Worm (Caenorhabditis elegans) whole organism, L4 larva: ENCODE results near the gene T05A8.1.

Source experiments
- F26F4.8 ChIP-seq: fragments of 200-800 bp; sonication (Bioruptor generic); conservative IDR thresholded peaks from 2 replicates; pipeline ENCODE4 v1.3.6; 2022; ENCODE audit warnings: missing genetic modification characterization, missing compliant biosample characterization
- F44E2.7 ChIP-seq: fragments of 200-800 bp; sonication (Bioruptor generic); IDR thresholded peaks from 2 replicates; pipeline ENCODE4 v2.1.2; 2022; ENCODE audit warnings: missing genetic modification characterization, missing compliant biosample characterization
- R02D3.7 ChIP-seq: fragments of 150-350 bp; sonication (generic microtip); optimal IDR thresholded peaks from 3 replicates; lab custom pipeline; 2014; ENCODE audit warnings: missing biosample characterization, missing genetic modification characterization
- T20F7.1 ChIP-seq: fragments of 200-800 bp; sonication (Bioruptor generic); optimal IDR thresholded peaks from 2 replicates; lab custom pipeline; 2018; ENCODE audit warnings: mild to moderate bottlenecking, missing genetic modification characterization, missing compliant biosample characterization
- Y105C5A.15 ChIP-seq: fragments of 200-800 bp; sonication (Bioruptor generic); IDR thresholded peaks from 2 replicates; pipeline ENCODE4 v1.3.6; 2022; ENCODE audit warnings: missing genetic modification characterization, missing compliant biosample characterization
- aha-1 ChIP-seq: fragments of 150-350 bp; peaks from one replicate; lab custom pipeline; 2014; ENCODE audit warnings: missing biosample characterization, missing genetic modification characterization
- ctbp-1 ChIP-seq: fragments of 200-800 bp; sonication (Bioruptor generic); IDR thresholded peaks from 2 replicates; pipeline ENCODE4 v1.3.6; 2022; ENCODE audit warnings: missing genetic modification reagents, missing genetic modification characterization, missing compliant biosample characterization
- daf-16 ChIP-seq, 3 experiments: sonication (generic microtip); optimal IDR thresholded peaks; 2 replicates each; lab custom pipeline; 2016 to 2017; ENCODE audit warnings: missing genetic modification characterization in 3 of 3, missing genetic modification reagents in 3 of 3, mild to moderate bottlenecking in 2 of 3, missing compliant biosample characterization in 2 of 3, missing biosample characterization in 1 of 3, moderate library complexity in 1 of 3
- daf-19 ChIP-seq: fragments of 200-800 bp; sonication (Bioruptor generic); conservative IDR thresholded peaks from 2 replicates; pipeline ENCODE4 v1.3.6; 2022; ENCODE audit warnings: missing genetic modification characterization, missing compliant biosample characterization
- dmd-6 ChIP-seq: fragments of 200-800 bp; sonication (Bioruptor generic); IDR thresholded peaks from 2 replicates; pipeline ENCODE4 v1.3.6; 2022; ENCODE audit warnings: missing genetic modification reagents, missing genetic modification characterization, missing compliant biosample characterization
- dmd-8 ChIP-seq: fragments of 200-800 bp; sonication (Bioruptor generic); IDR thresholded peaks from 2 replicates; pipeline ENCODE4 v1.3.6; 2022; ENCODE audit warnings: missing genetic modification characterization, missing compliant biosample characterization
- dmd-9 ChIP-seq: fragments of 200-800 bp; sonication (Bioruptor generic); IDR thresholded peaks from 2 replicates; pipeline ENCODE4 v1.3.6; 2022; ENCODE audit warnings: missing genetic modification reagents, missing genetic modification characterization, missing compliant biosample characterization
- duxl-1 ChIP-seq: sonication (generic microtip); optimal IDR thresholded peaks from 2 replicates; lab custom pipeline; 2016; ENCODE audit warnings: mild to moderate bottlenecking, missing genetic modification characterization, moderate library complexity, missing compliant biosample characterization; ENCODE audit not compliant: poor library complexity
- egl-43 ChIP-seq: fragments of 200-800 bp; sonication (Bioruptor generic); IDR thresholded peaks from 2 replicates; pipeline ENCODE4 v1.3.6; 2022; ENCODE audit warnings: missing genetic modification reagents, missing genetic modification characterization, missing compliant biosample characterization
- fos-1 ChIP-seq: fragments of 150-350 bp; optimal IDR thresholded peaks from 2 replicates; lab custom pipeline; 2014; ENCODE audit warnings: missing biosample characterization, missing genetic modification characterization
- hif-1 ChIP-seq, 2 experiments: sonication (generic microtip); optimal IDR thresholded peaks; 2 replicates each; lab custom pipeline; 2016 to 2017; ENCODE audit warnings: missing compliant biosample characterization in 2 of 2, missing genetic modification characterization in 2 of 2, missing genetic modification reagents in 2 of 2, missing genotype in 2 of 2, mild to moderate bottlenecking in 1 of 2
- hlh-11 ChIP-seq: fragments of 200-800 bp; sonication (Bioruptor generic); optimal IDR thresholded peaks from 2 replicates; lab custom pipeline; 2018; ENCODE audit warnings: mild to moderate bottlenecking, missing genetic modification characterization, missing compliant biosample characterization
- hlh-30 ChIP-seq: sonication (generic microtip); optimal IDR thresholded peaks from 2 replicates; lab custom pipeline; 2017; ENCODE audit warnings: antibody characterized with exemption, mild to moderate bottlenecking, missing genetic modification characterization, missing compliant biosample characterization; ENCODE audit not compliant: insufficient read depth
- hmg-1.1 ChIP-seq: fragments of 200-800 bp; sonication (Bioruptor generic); IDR thresholded peaks from 2 replicates; pipeline ENCODE4 v1.3.6; 2022; ENCODE audit warnings: missing genetic modification reagents, missing genetic modification characterization, missing compliant biosample characterization
- lin-29 ChIP-seq: fragments of 200-800 bp; sonication (Bioruptor generic); IDR thresholded peaks from 2 replicates; pipeline ENCODE4 v1.3.6; 2022; ENCODE audit warnings: missing genetic modification reagents, missing genetic modification characterization, missing compliant biosample characterization
- lin-38 ChIP-seq: fragments of 200-800 bp; sonication (Bioruptor generic); IDR thresholded peaks from 2 replicates; pipeline ENCODE4 v1.3.6; 2022; ENCODE audit warnings: missing genetic modification reagents, missing genetic modification characterization, missing compliant biosample characterization
- lir-3 ChIP-seq: sonication (generic microtip); optimal IDR thresholded peaks from 2 replicates; lab custom pipeline; 2016; ENCODE audit warnings: mild to moderate bottlenecking, missing genetic modification characterization, missing compliant biosample characterization
- lsy-2 ChIP-seq, 2 experiments: fragments of 150-350 bp in 1 of 2; sonication (generic microtip) in 1 of 2; optimal IDR thresholded peaks; 2 replicates each; lab custom pipeline; 2014 to 2017; ENCODE audit warnings: missing biosample characterization in 2 of 2, missing genetic modification characterization in 2 of 2
- madf-5 ChIP-seq, 2 experiments: fragments of 200-800 bp; sonication (Bioruptor generic); IDR thresholded peaks; 2 replicates each; pipeline ENCODE4 v1.3.6; 2022; ENCODE audit warnings: missing compliant biosample characterization in 2 of 2, missing genetic modification characterization in 2 of 2
- mdl-1 ChIP-seq, 2 experiments: fragments of 150-350 bp in 1 of 2; sonication (generic microtip) in 1 of 2; optimal IDR thresholded peaks; 2 replicates each; lab custom pipeline; 2014 to 2017; ENCODE audit warnings: missing biosample characterization in 2 of 2, missing genetic modification characterization in 2 of 2
- mep-1 ChIP-seq: fragments of 150-350 bp; sonication (generic microtip); optimal IDR thresholded peaks from 3 replicates; lab custom pipeline; 2014; ENCODE audit warnings: missing biosample characterization, missing genetic modification characterization
- mes-2 ChIP-seq: sonication (generic microtip); optimal IDR thresholded peaks from 2 replicates; lab custom pipeline; 2016; ENCODE audit warnings: missing genotype, mild to moderate bottlenecking, missing genetic modification characterization, missing compliant biosample characterization; ENCODE audit not compliant: poor library complexity, severe bottlenecking
- nhr-25 ChIP-seq: sonication (generic microtip); optimal IDR thresholded peaks from 2 replicates; lab custom pipeline; 2017; ENCODE audit warnings: missing genetic modification characterization, mild to moderate bottlenecking, missing compliant biosample characterization, antibody characterized with exemption, moderate library complexity, borderline replicate concordance; ENCODE audit not compliant: insufficient read depth
- nhr-28 ChIP-seq: fragments of 150-350 bp; optimal IDR thresholded peaks from 2 replicates; lab custom pipeline; 2014; ENCODE audit warnings: missing biosample characterization, missing genetic modification characterization
- nhr-42 ChIP-seq: fragments of 200-800 bp; sonication (Bioruptor generic); IDR thresholded peaks from 2 replicates; pipeline ENCODE4 v1.3.6; 2022; ENCODE audit warnings: missing genetic modification characterization, missing compliant biosample characterization
- nhr-6 ChIP-seq: fragments of 150-350 bp; optimal IDR thresholded peaks from 2 replicates; lab custom pipeline; 2014; ENCODE audit warnings: missing biosample characterization, missing genetic modification characterization
- pha-4 ChIP-seq, 2 experiments: fragments of 150-350 bp in 1 of 2; fragments of 200-800 bp in 1 of 2; sonication (Bioruptor generic) in 1 of 2; IDR thresholded peaks in 1 of 2; optimal IDR thresholded peaks in 1 of 2; 2 replicates each; pipeline versions ENCODE4 v1.3.6 to Lab custom; 2014 to 2022; ENCODE audit warnings: missing genetic modification characterization in 2 of 2, missing genetic modification reagents in 2 of 2, missing biosample characterization in 1 of 2, missing compliant biosample characterization in 1 of 2
- pqm-1 ChIP-seq: sonication (generic microtip); optimal IDR thresholded peaks from 2 replicates; lab custom pipeline; 2017; ENCODE audit warnings: missing biosample characterization, missing genetic modification characterization
- rbr-2 ChIP-seq: sonication (generic microtip); optimal IDR thresholded peaks from 2 replicates; lab custom pipeline; 2016; ENCODE audit warnings: missing genotype, missing genetic modification characterization, missing compliant biosample characterization
- snpc-1.2 ChIP-seq: fragments of 200-800 bp; sonication (Bioruptor generic); IDR thresholded peaks from 2 replicates; pipeline ENCODE4 v1.3.6; 2022; ENCODE audit warnings: missing genetic modification reagents, missing genetic modification characterization, missing compliant biosample characterization
- spr-1 ChIP-seq: sonication (generic microtip); optimal IDR thresholded peaks from 2 replicates; lab custom pipeline; 2016; ENCODE audit warnings: mild to moderate bottlenecking, missing genetic modification characterization, missing compliant biosample characterization
- unc-130 ChIP-seq: sonication (generic microtip); optimal IDR thresholded peaks from 2 replicates; lab custom pipeline; 2016; ENCODE audit warnings: missing genetic modification reagents, missing genetic modification characterization, missing compliant biosample characterization
- unc-39 ChIP-seq: sonication (generic microtip); optimal IDR thresholded peaks from 2 replicates; lab custom pipeline; 2017; ENCODE audit warnings: missing biosample characterization, missing genetic modification characterization
- unc-62 ChIP-seq, 3 experiments: fragments of 150-350 bp in 1 of 3; sonication (generic microtip); optimal IDR thresholded peaks in 2 of 3; peaks in 1 of 3; 1 replicate in 1 of 3; 2 replicates in 2 of 3; lab custom pipeline; 2014 to 2017; ENCODE audit warnings: missing biosample characterization in 3 of 3, missing genetic modification characterization in 3 of 3, missing genetic modification reagents in 3 of 3, missing genotype in 1 of 3
- zag-1 ChIP-seq: fragments of 150-350 bp; optimal IDR thresholded peaks from 2 replicates; lab custom pipeline; 2014; ENCODE audit warnings: missing biosample characterization, missing genetic modification characterization
- ztf-7 ChIP-seq: fragments of 150-350 bp; optimal IDR thresholded peaks from 2 replicates; lab custom pipeline; 2014; ENCODE audit warnings: missing biosample characterization, missing genetic modification characterization

Gene T05A8.1

DNA sequence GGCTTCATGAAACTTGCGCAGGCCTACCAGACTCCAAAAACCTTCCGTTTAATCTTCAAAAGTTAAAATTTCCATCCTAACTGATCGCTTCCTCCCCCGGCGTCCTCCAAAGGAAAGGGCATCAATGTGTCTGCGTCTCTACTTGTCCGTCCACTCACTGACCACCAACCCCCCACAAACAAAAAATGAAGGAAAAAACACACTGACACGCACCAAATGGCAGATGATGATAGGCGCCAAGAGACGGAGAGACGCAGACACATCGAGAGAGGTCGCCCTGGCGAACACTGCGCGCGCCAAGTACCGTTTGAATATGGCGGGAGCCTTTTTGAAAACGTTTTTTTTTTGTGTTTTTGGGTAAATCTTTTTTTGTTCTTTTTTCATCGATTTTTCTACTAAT, 24.9 kb upstream of the T05A8.1 start:
- no peak for TF ChIP-seq dmd-8 (GFP tag; lab: Robert Waterston, UW)
- peak; percentile 70 for TF ChIP-seq aha-1
- 0 out of 2 replicates have a peak, but pooled peaks have one; percentile 8 for TF ChIP-seq dmd-6 (GFP tag; lab: Robert Waterston, UW)
- TF ChIP-seq unc-130 (GFP tag; lab: Kevin White, UChicago) = no peak
- TF ChIP-seq mes-2 = peak; percentile 59
- TF ChIP-seq rbr-2 (tag; lab: Kevin White, UChicago) = no peak
- peak in 1 of 2 experiments; percentile 47 for TF ChIP-seq unc-62 (GFP tag; optimal IDR thresholded peaks at IDR 0.05 in 1 of 2; lab: Kevin White, UChicago)
- TF ChIP-seq unc-62 (tag; optimal IDR thresholded peaks at IDR 0.05; lab: Kevin White, UChicago) = no peak
- no peak for TF ChIP-seq R02D3.7 (tag; lab: Kevin White, UChicago)
- TF ChIP-seq hmg-1.1 (GFP tag; lab: Robert Waterston, UW) = peak; percentile 72
- peak; percentile 15 for TF ChIP-seq nhr-25 (tag; lab: Kevin White, UChicago)
- peak; percentile 21 for TF ChIP-seq hlh-11 (tag; lab: Kevin White, UChicago)
- TF ChIP-seq dmd-9 = 0 out of 2 replicates have a peak, but pooled peaks have one; percentile 44
- peak; percentile 64 for TF ChIP-seq mep-1 (tag; lab: Kevin White, UChicago)
- no peak for TF ChIP-seq Y105C5A.15
- TF ChIP-seq unc-39 (tag; lab: Kevin White, UChicago) = no peak
- TF ChIP-seq nhr-6 = peak; percentile 26
- TF ChIP-seq pha-4 (GFP tag; IDR thresholded peaks at IDR 0.05; lab: Robert Waterston, UW) = no peak
- TF ChIP-seq pha-4 (tag; optimal IDR thresholded peaks at IDR 0.05; lab: Kevin White, UChicago) = no peak
- TF ChIP-seq F44E2.7 (GFP tag; lab: Robert Waterston, UW) = no peak
- no peak for TF ChIP-seq hif-1 (tag; optimal IDR thresholded peaks at IDR 0.05; lab: Kevin White, UChicago)
- TF ChIP-seq lin-38 (GFP tag; lab: Robert Waterston, UW) = no peak; the same call in 1 of the 2 replicates
- no peak for TF ChIP-seq lir-3
- TF ChIP-seq egl-43 (GFP tag; lab: Robert Waterston, UW) = 0 out of 2 replicates have a peak, but pooled peaks have one; percentile 7
- TF ChIP-seq madf-5 (GFP tag; IDR thresholded peaks at IDR 0.05; lab: Robert Waterston, UW) = no peak
- TF ChIP-seq lsy-2 (tag; optimal IDR thresholded peaks at IDR 0.05; lab: Kevin White, UChicago) = peak in 1 of 2 experiments; percentile 30
- TF ChIP-seq zag-1 (tag; lab: Kevin White, UChicago) = no peak
- TF ChIP-seq ztf-7 = no peak
- TF ChIP-seq hlh-30 (tag; lab: Kevin White, UChicago) = peak; percentile 46
- no peak for TF ChIP-seq daf-16 (GFP tag; optimal IDR thresholded peaks at IDR 0.05; lab: Kevin White, UChicago)
- TF ChIP-seq daf-16 (tag; optimal IDR thresholded peaks at IDR 0.05; lab: Kevin White, UChicago) = no peak
- TF ChIP-seq pqm-1 (tag; lab: Kevin White, UChicago) = no peak
- peak; percentile 28 to 37 for TF ChIP-seq mdl-1 (tag; optimal IDR thresholded peaks at IDR 0.05; lab: Kevin White, UChicago)
- no peak for TF ChIP-seq fos-1 (tag; lab: Kevin White, UChicago)
- no peak for TF ChIP-seq T20F7.1 (GFP tag; lab: Kevin White, UChicago)
- peak; percentile 84 for TF ChIP-seq duxl-1 (tag; lab: Kevin White, UChicago)
- no peak for TF ChIP-seq spr-1 (tag; lab: Kevin White, UChicago)
- no peak for TF ChIP-seq nhr-28 (tag; lab: Kevin White, UChicago)

DNA sequence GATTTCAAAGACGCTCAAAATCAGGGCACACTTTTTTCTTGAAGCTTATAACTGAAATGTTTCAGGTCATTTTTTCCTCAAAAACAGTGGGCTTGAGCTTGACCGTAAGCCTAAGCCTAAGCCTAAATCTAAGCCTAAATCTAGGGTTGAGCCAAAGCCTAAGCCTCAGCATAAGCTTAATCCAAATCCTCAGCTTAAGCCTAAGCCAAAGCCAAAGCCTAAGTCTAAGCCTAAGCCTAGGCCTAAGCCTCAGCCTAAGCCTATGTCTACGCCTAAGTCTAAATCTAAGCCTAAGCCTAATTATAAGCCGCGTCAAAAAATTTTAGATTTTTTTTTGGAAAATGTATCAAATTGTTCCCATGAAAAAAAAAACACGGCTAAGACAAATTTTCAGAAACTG, 24.4 kb upstream of the T05A8.1 start:
- TF ChIP-seq lin-29 (GFP tag; lab: Robert Waterston, UW) = no peak
- TF ChIP-seq F26F4.8 (GFP tag; lab: Robert Waterston, UW) = no peak
- no peak for TF ChIP-seq nhr-42 (GFP tag; lab: Robert Waterston, UW)
- no peak for TF ChIP-seq snpc-1.2
- TF ChIP-seq ctbp-1 (GFP tag; lab: Robert Waterston, UW) = no peak
- no peak for TF ChIP-seq zag-1 (tag; lab: Kevin White, UChicago)
- TF ChIP-seq daf-19 (GFP tag; lab: Robert Waterston, UW) = no peak
- no peak for TF ChIP-seq T20F7.1 (GFP tag; lab: Kevin White, UChicago)
- no peak for TF ChIP-seq lir-3
- no peak for TF ChIP-seq nhr-28 (tag; lab: Kevin White, UChicago)
- no peak for TF ChIP-seq mes-2
- no peak for TF ChIP-seq mdl-1 (tag; optimal IDR thresholded peaks at IDR 0.05; lab: Kevin White, UChicago)
- no peak for TF ChIP-seq unc-62 (GFP tag; optimal IDR thresholded peaks at IDR 0.05 in 1 of 2; lab: Kevin White, UChicago)
- no peak for TF ChIP-seq unc-62 (tag; optimal IDR thresholded peaks at IDR 0.05; lab: Kevin White, UChicago)
